Worm (Caenorhabditis elegans): ENCODE measurements around the gene fbxa-45.

fbxa-45 gene

ce11 chrV:16848498-16848897, 50.8 kb downstream of the fbxa-45 start, which contains the start of the genes clec-36 and clec-26:
Gene clec-36, minus strand, starts transcription at chrV:16848598.
Gene clec-26, plus strand, starts transcription at chrV:16848611.
- no peak for TF ChIP-seq Y116A8C.19 (tag; optimal IDR thresholded peaks at IDR 0.05; ENCODE audit: borderline replicate concordance)
- TF ChIP-seq elt-2 (tag; optimal IDR thresholded peaks at IDR 0.05): peak; percentile 44
- TF ChIP-seq C16A3.4 (tag; optimal IDR thresholded peaks at IDR 0.05): no peak
- no peak for TF ChIP-seq xbp-1 (tag; optimal IDR thresholded peaks at IDR 0.05)
